Fruit fly (Drosophila melanogaster): ENCODE measurements around the gene CG14043.
A peak's percentile ranks its signal among the peaks of the same experiment; 100 is the strongest.

CG14043 gene

DNA sequence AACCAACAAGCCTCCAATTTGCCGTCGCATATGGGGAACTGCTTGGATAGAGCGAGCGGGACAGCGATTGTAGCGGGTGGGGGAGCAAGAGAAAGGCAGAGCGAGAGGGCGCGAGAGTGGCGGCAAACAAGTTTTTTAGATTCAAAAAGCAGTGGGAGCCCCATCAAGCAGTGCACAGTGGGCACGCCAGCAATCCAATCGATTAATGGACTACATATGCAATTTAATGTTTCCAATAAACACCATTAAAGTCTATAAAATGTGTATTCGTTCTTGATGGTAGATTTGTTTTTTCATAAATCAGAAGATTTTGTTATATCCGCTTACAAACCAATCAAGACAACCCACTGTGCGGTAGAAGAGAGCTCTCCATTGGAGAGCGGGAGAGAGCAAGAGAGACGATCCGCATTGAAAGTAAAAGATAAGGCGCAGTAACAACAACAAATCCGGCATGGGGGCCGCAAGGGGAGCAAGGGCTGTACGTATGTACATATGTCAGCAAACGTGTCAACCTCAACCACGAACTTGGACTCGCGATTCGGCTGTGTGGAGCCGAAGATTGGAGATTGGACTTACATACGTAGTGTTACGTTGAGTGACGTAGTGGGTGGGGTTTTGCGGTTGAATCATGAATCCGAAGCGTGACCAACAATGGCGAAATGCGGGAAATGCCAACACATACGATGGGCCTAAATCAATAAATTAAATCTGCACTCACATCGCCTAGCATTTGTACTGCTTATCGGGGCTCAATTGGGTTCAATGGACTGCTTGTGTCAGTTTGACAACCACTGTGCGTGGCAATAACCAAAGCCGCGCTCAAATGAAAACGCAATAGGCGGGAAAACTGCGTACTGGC is 26.1 kb downstream of the CG14043 start:
- TF ChIP-seq br (GFP tag; optimal IDR thresholded peaks at IDR 0.05) (peak; percentile 99), brk (GFP tag; optimal IDR thresholded peaks at IDR 0.05) (peak; percentile 94), psq (GFP tag; optimal IDR thresholded peaks at IDR 0.05) (peak; percentile 95), CG9705 (GFP tag; optimal IDR thresholded peaks at IDR 0.05) (peak; percentile 96), lola (GFP tag; optimal IDR thresholded peaks at IDR 0.05) (no peak), Hnf4 (GFP tag; optimal IDR thresholded peaks at IDR 0.05) (peak; percentile 98), Sp1 (GFP tag; optimal IDR thresholded peaks at IDR 0.05) (peak; percentile 98), h (GFP tag; optimal IDR thresholded peaks at IDR 0.05) (peak; percentile 99), Dif (GFP tag; optimal IDR thresholded peaks at IDR 0.05; ENCODE audit: partially characterized antibody) (peak; percentile 94), sage (GFP tag; optimal IDR thresholded peaks at IDR 0.05) (peak; percentile 96), Myc (optimal IDR thresholded peaks at IDR 0.05) (peak; percentile 37), N (GFP tag; optimal IDR thresholded peaks at IDR 0.05) (peak; percentile 88), woc (GFP tag; optimal IDR thresholded peaks at IDR 0.05) (peak; percentile 99), tai (GFP tag; optimal IDR thresholded peaks at IDR 0.05) (peak; percentile 97), Jra (GFP tag; optimal IDR thresholded peaks at IDR 0.05) (peak; percentile 97), Rel (GFP tag; optimal IDR thresholded peaks at IDR 0.05) (peak; percentile 95), Rel (tag; optimal IDR thresholded peaks at IDR 0.05) (peak; percentile 97), jim (GFP tag; optimal IDR thresholded peaks at IDR 0.05) (no peak), OdsH (GFP tag; optimal IDR thresholded peaks at IDR 0.05) (peak; percentile 98), fru (GFP tag; optimal IDR thresholded peaks at IDR 0.05) (peak; percentile 100), pan (optimal IDR thresholded peaks at IDR 0.05) (no peak), rgr (GFP tag; optimal IDR thresholded peaks at IDR 0.05) (peak; percentile 99), Hr78 (GFP tag; optimal IDR thresholded peaks at IDR 0.05) (no peak), CG32264 (GFP tag; optimal IDR thresholded peaks at IDR 0.05) (peak; percentile 98), usp (GFP tag; optimal IDR thresholded peaks at IDR 0.05) (no peak), Hr83 (GFP tag; optimal IDR thresholded peaks at IDR 0.05; ENCODE audit: poor library complexity, severe bottlenecking) (peak; percentile 92), GATAd (GFP tag; optimal IDR thresholded peaks at IDR 0.05) (peak; percentile 94), ey (GFP tag; optimal IDR thresholded peaks at IDR 0.05) (peak; percentile 99), dsf (GFP tag; optimal IDR thresholded peaks at IDR 0.05; ENCODE audit: borderline replicate concordance) (peak; percentile 94), HLH106 (tag; optimal IDR thresholded peaks at IDR 0.05) (peak; percentile 98), dl (GFP tag; optimal IDR thresholded peaks at IDR 0.05; ENCODE audit: insufficient read depth in 1 of 2, partially characterized antibody in 2 of 2) (peak; percentile 80 to 91), CrebA (GFP tag; optimal IDR thresholded peaks at IDR 0.05; ENCODE audit: borderline replicate concordance) (peak; percentile 95), Vsx2 (GFP tag; optimal IDR thresholded peaks at IDR 0.05; ENCODE audit: partially characterized antibody) (peak; percentile 69), sv (GFP tag; optimal IDR thresholded peaks at IDR 0.05) (peak; percentile 98), foxo (GFP tag; optimal IDR thresholded peaks at IDR 0.05) (peak; percentile 97 to 99), Abd-B (GFP tag; optimal IDR thresholded peaks at IDR 0.05) (no peak), dmrt93B (GFP tag; optimal IDR thresholded peaks at IDR 0.05) (peak; percentile 98), Mio (GFP tag; optimal IDR thresholded peaks at IDR 0.05) (peak; percentile 92), Dfd (GFP tag; optimal IDR thresholded peaks at IDR 0.05) (no peak)

DNA sequence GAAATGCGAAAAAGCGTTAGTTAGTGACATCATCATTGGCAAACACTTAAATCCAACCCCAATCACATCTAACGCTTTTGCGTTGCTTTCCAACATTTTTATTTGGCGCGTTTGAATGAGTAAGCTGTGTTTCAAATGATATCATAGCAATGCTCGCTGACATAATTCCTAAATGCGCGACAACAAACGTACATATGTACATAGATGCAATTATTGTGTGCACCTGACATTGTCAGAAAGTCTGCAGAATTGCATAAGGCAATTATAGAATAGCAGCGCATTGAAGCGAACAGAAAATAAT is 26.7 kb downstream of the CG14043 start:
- TF ChIP-seq Hr78 (GFP tag; optimal IDR thresholded peaks at IDR 0.05) (no peak), GATAd (GFP tag; optimal IDR thresholded peaks at IDR 0.05) (no peak), Hnf4 (GFP tag; optimal IDR thresholded peaks at IDR 0.05) (no peak), fru (GFP tag; optimal IDR thresholded peaks at IDR 0.05) (no peak), dsf (GFP tag; optimal IDR thresholded peaks at IDR 0.05; ENCODE audit: borderline replicate concordance) (no peak), Abd-B (GFP tag; optimal IDR thresholded peaks at IDR 0.05) (no peak), CrebA (GFP tag; optimal IDR thresholded peaks at IDR 0.05; ENCODE audit: borderline replicate concordance) (no peak), brk (GFP tag; optimal IDR thresholded peaks at IDR 0.05) (no peak), pan (optimal IDR thresholded peaks at IDR 0.05) (no peak), N (GFP tag; optimal IDR thresholded peaks at IDR 0.05) (no peak), sv (GFP tag; optimal IDR thresholded peaks at IDR 0.05) (no peak), Vsx2 (GFP tag; optimal IDR thresholded peaks at IDR 0.05; ENCODE audit: partially characterized antibody) (no peak), OdsH (GFP tag; optimal IDR thresholded peaks at IDR 0.05) (no peak), h (GFP tag; optimal IDR thresholded peaks at IDR 0.05) (no peak), jim (GFP tag; optimal IDR thresholded peaks at IDR 0.05) (no peak), CG32264 (GFP tag; optimal IDR thresholded peaks at IDR 0.05) (no peak), sage (GFP tag; optimal IDR thresholded peaks at IDR 0.05) (no peak), HLH106 (tag; optimal IDR thresholded peaks at IDR 0.05) (no peak), Dif (GFP tag; optimal IDR thresholded peaks at IDR 0.05; ENCODE audit: partially characterized antibody) (no peak)
